Fruit fly (Drosophila melanogaster): ENCODE data around the gene CG34028.
A peak's percentile ranks its signal among the peaks of the same experiment; 100 is the strongest.

CG34028 gene

DNA sequence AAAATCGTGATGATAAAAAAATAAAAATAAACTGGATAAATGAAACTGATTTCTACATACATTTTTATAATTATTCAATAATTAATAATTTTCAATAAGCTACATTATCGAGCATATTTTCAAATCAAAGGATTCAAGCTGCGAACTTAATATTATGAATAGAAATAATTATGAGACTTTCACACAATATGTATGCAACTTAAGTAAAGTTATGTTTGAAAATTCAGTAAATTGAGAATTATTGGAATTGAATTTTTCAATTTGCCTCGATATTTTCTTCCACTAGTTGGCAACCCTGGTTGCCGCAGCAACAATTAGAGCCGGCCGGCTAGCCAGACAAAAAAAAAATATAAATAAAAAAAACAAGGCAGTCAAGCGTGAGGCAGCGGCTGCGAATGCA, 44.3 kb upstream of the CG34028 start (continued):
- TF ChIP-seq Smox (GFP tag; optimal IDR thresholded peaks at IDR 0.05) (no peak), Ets96B (tag; optimal IDR thresholded peaks at IDR 0.05) (peak; percentile 63), Sox15 (GFP tag; optimal IDR thresholded peaks at IDR 0.05) (no peak), Sox14 (GFP tag; optimal IDR thresholded peaks at IDR 0.05) (no peak), Eip78C (GFP tag) (peak; percentile 81), achi (GFP tag; optimal IDR thresholded peaks at IDR 0.05) (peak; percentile 21), Hr39 (GFP tag; optimal IDR thresholded peaks at IDR 0.05) (no peak), CG6808 (GFP tag; optimal IDR thresholded peaks at IDR 0.05) (peak; percentile 46), Sox102F (GFP tag; optimal IDR thresholded peaks at IDR 0.05) (no peak), topi (GFP tag; optimal IDR thresholded peaks at IDR 0.05) (no peak), CG31627 (GFP tag; optimal IDR thresholded peaks at IDR 0.05) (no peak), salr (GFP tag; optimal IDR thresholded peaks at IDR 0.05) (peak; percentile 7 to 50), Blimp-1 (GFP tag; optimal IDR thresholded peaks at IDR 0.05) (no peak), CG6854 (GFP tag; optimal IDR thresholded peaks at IDR 0.05) (no peak), CG8319 (GFP tag; optimal IDR thresholded peaks at IDR 0.05) (no peak), CG1621 (tag; optimal IDR thresholded peaks at IDR 0.05) (no peak), CG34406 (GFP tag; optimal IDR thresholded peaks at IDR 0.05) (no peak), pdm3 (GFP tag; optimal IDR thresholded peaks at IDR 0.05) (peak; percentile 47), CG8119 (GFP tag; IDR thresholded peaks at IDR 0.05) (peak; percentile 47), spab (GFP tag; optimal IDR thresholded peaks at IDR 0.05) (no peak), ss (GFP tag; optimal IDR thresholded peaks at IDR 0.05) (peak; percentile 13 to 43), eg (GFP tag; IDR thresholded peaks at IDR 0.05) (peak; percentile 54), Hr4 (GFP tag; optimal IDR thresholded peaks at IDR 0.05) (peak; percentile 20), Hr38 (GFP tag; optimal IDR thresholded peaks at IDR 0.05) (no peak)

- TF ChIP-seq Ets21C (GFP tag; optimal IDR thresholded peaks at IDR 0.05) = no peak
- TF ChIP-seq eg (GFP tag; IDR thresholded peaks at IDR 0.05) = peak; percentile 41; the same call in 2 of the 3 replicates
- peak; percentile 61 for TF ChIP-seq CG32006 (GFP tag; optimal IDR thresholded peaks at IDR 0.05)
- TF ChIP-seq Sox102F (GFP tag; optimal IDR thresholded peaks at IDR 0.05) = no peak
- peak; percentile 20 for TF ChIP-seq CG6276 (GFP tag; optimal IDR thresholded peaks at IDR 0.05)
- peak; percentile 46 for TF ChIP-seq CG4318 (GFP tag; optimal IDR thresholded peaks at IDR 0.05)
- no peak for TF ChIP-seq acj6 (GFP tag; optimal IDR thresholded peaks at IDR 0.05)
- peak; percentile 55; the same call in 2 of the 3 replicates for TF ChIP-seq CG8119 (GFP tag; IDR thresholded peaks at IDR 0.05)
- TF ChIP-seq CG15336 (GFP tag; IDR thresholded peaks at IDR 0.05) = peak; percentile 29; the same call in 1 of the 2 replicates
These were observed 43.7 kb upstream of the CG34028 start for dm6 chrX:9467656-9468055.

DNA sequence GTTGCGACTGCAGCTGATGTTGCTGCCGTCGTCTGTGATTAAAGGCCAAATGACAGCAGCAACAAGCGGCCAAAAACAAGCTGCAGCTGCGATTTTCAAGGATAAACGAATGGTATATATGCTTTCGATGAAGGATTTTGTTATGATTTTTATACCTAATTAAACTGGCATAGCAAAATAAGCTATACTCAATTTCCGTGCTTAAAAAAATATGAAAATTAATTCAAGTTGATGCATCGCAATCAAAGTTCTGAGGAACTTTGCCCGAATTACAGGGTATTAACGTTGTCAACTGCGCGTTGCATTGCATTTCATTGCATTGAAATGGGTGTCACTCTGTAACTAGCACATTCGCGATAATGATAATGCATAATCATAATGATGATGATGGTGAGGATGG, 43.0 kb upstream of the CG34028 start:
- no peak for TF ChIP-seq fd85E (GFP tag; optimal IDR thresholded peaks at IDR 0.05)
- no peak for TF ChIP-seq Hr38 (GFP tag; optimal IDR thresholded peaks at IDR 0.05)
- TF ChIP-seq Sox14 (GFP tag; optimal IDR thresholded peaks at IDR 0.05) = peak; percentile 60
- peak; percentile 35 for TF ChIP-seq dsx (GFP tag; optimal IDR thresholded peaks at IDR 0.05; ENCODE audit: poor library complexity, severe bottlenecking)
- peak; percentile 60 for TF ChIP-seq CG6792 (GFP tag; optimal IDR thresholded peaks at IDR 0.05)
- peak; percentile 43 for TF ChIP-seq CG8632 (GFP tag; optimal IDR thresholded peaks at IDR 0.05)
- TF ChIP-seq CG6276 (GFP tag; optimal IDR thresholded peaks at IDR 0.05) = peak; percentile 6
- no peak for TF ChIP-seq CG9139 (GFP tag; optimal IDR thresholded peaks at IDR 0.05)
- TF ChIP-seq CG8319 (GFP tag; optimal IDR thresholded peaks at IDR 0.05) = peak; percentile 37
- peak; percentile 47 for TF ChIP-seq cyc (GFP tag; optimal IDR thresholded peaks at IDR 0.05)
- TF ChIP-seq Ets96B (tag; optimal IDR thresholded peaks at IDR 0.05) = peak; percentile 48
- TF ChIP-seq CG6854 (GFP tag; optimal IDR thresholded peaks at IDR 0.05) = no peak
- peak; percentile 61 for TF ChIP-seq Smox (GFP tag; optimal IDR thresholded peaks at IDR 0.05)
- TF ChIP-seq eg (GFP tag; IDR thresholded peaks at IDR 0.05) = peak; percentile 85
- peak; percentile 18 for TF ChIP-seq spab (GFP tag; optimal IDR thresholded peaks at IDR 0.05)
- TF ChIP-seq CG31627 (GFP tag; optimal IDR thresholded peaks at IDR 0.05) = peak; percentile 53
- peak; percentile 82 for TF ChIP-seq CG8119 (GFP tag; IDR thresholded peaks at IDR 0.05)
- peak; percentile 79 for TF ChIP-seq pdm3 (GFP tag; optimal IDR thresholded peaks at IDR 0.05)
- TF ChIP-seq Eip75B (GFP tag; optimal IDR thresholded peaks at IDR 0.05) = peak; percentile 51
- peak; percentile 68 for TF ChIP-seq CG3032 (tag; optimal IDR thresholded peaks at IDR 0.05)
- peak; percentile 43 for TF ChIP-seq Sox102F (GFP tag; optimal IDR thresholded peaks at IDR 0.05)
- TF ChIP-seq CG1621 (tag; optimal IDR thresholded peaks at IDR 0.05) = peak; percentile 41
- no peak for TF ChIP-seq CG11762 (GFP tag; optimal IDR thresholded peaks at IDR 0.05; ENCODE audit: insufficient read depth)
- peak; percentile 35; the same call in 1 of the 2 replicates for TF ChIP-seq CG11294 (GFP tag; IDR thresholded peaks at IDR 0.05)
- TF ChIP-seq Hr39 (GFP tag; optimal IDR thresholded peaks at IDR 0.05) = peak; percentile 59
- peak; percentile 38 to 41 for TF ChIP-seq salr (GFP tag; optimal IDR thresholded peaks at IDR 0.05)
- peak; percentile 32 for TF ChIP-seq CG3919 (GFP tag; optimal IDR thresholded peaks at IDR 0.05)
- peak; percentile 41 for TF ChIP-seq net (GFP tag; optimal IDR thresholded peaks at IDR 0.05)
- peak; percentile 51 for TF ChIP-seq Lpt (GFP tag; optimal IDR thresholded peaks at IDR 0.05)
- TF ChIP-seq fd59A (GFP tag; optimal IDR thresholded peaks at IDR 0.05) = peak; percentile 60
- TF ChIP-seq topi (GFP tag; optimal IDR thresholded peaks at IDR 0.05) = peak; percentile 55
- peak; percentile 62 for TF ChIP-seq svp (GFP tag)
- TF ChIP-seq CG4318 (GFP tag; optimal IDR thresholded peaks at IDR 0.05) = peak; percentile 57
- no peak for TF ChIP-seq Blimp-1 (GFP tag; optimal IDR thresholded peaks at IDR 0.05)
